Worm (Caenorhabditis elegans): ENCODE results near the gene W01C8.5.

ce11 chrX:5661179-5661578 is 35.9 kb downstream of the W01C8.5 start:
- no peak for TF ChIP-seq F57C9.4 (tag; optimal IDR thresholded peaks at IDR 0.05)
- no peak for TF ChIP-seq rec-8 (tag; optimal IDR thresholded peaks at IDR 0.05)
- no peak for TF ChIP-seq T07F8.4 (tag; optimal IDR thresholded peaks at IDR 0.05)
- no peak for TF ChIP-seq die-1 (tag; optimal IDR thresholded peaks at IDR 0.05)
- TF ChIP-seq lsy-27 (tag; optimal IDR thresholded peaks at IDR 0.05; ENCODE audit: borderline replicate concordance, insufficient read depth) = no peak
- no peak for TF ChIP-seq attf-6 (GFP tag; IDR thresholded peaks at IDR 0.05)
- TF ChIP-seq nfya-2 (GFP tag; IDR thresholded peaks at IDR 0.05) = no peak
- TF ChIP-seq lin-26 (GFP tag; IDR thresholded peaks at IDR 0.05) = no peak
- no peak for TF ChIP-seq lsl-1 (GFP tag; optimal IDR thresholded peaks at IDR 0.05)
- TF ChIP-seq pha-4 (tag; optimal IDR thresholded peaks at IDR 0.05) = no peak
- no peak for TF ChIP-seq Y53G8AR.9 (GFP tag; conservative IDR thresholded peaks at IDR 0.05)
